Fruit fly (Drosophila melanogaster) whole organism, embryonic: ENCODE data around the gene CG6785.
A peak's percentile ranks its signal among the peaks of the same experiment; 100 is the strongest.

Experiments
- Ada2b ChIP-seq: fragments of 200-800 bp; sonication (Bioruptor generic); IDR thresholded peaks from 2 replicates; pipeline ENCODE4 v1.3.6; 2022; ENCODE audit warnings: missing biosample characterization, missing genetic modification characterization
- B-H2 ChIP-seq: fragments of 200-800 bp; sonication (Bioruptor generic); optimal IDR thresholded peaks from 2 replicates; lab custom pipeline; 2018; ENCODE audit warnings: missing biosample characterization, mild to moderate bottlenecking, missing genetic modification characterization
- CG10147 ChIP-seq: fragments of 200-800 bp; sonication (Bioruptor generic); optimal IDR thresholded peaks from 2 replicates; lab custom pipeline; 2019; ENCODE audit warnings: missing biosample characterization, mild to moderate bottlenecking, missing genetic modification characterization, moderate library complexity
- CG10959 ChIP-seq: fragments of 200-800 bp; sonication (Bioruptor generic); IDR thresholded peaks from 2 replicates; pipeline ENCODE4 v1.3.6; 2022; ENCODE audit warnings: missing biosample characterization, missing genetic modification characterization
- CG11398 ChIP-seq: fragments of 200-800 bp; sonication (Bioruptor generic); optimal IDR thresholded peaks from 2 replicates; lab custom pipeline; 2016; ENCODE audit warnings: missing biosample characterization, missing genetic modification characterization
- CG1647 ChIP-seq: fragments of 200-800 bp; sonication (Bioruptor generic); optimal IDR thresholded peaks from 3 replicates; lab custom pipeline; 2016; ENCODE audit warnings: missing biosample characterization, missing genetic modification characterization
- CG17829 ChIP-seq: fragments of 200-800 bp; optimal IDR thresholded peaks from 2 replicates; lab custom pipeline; 2019; ENCODE audit warnings: missing biosample characterization, mild to moderate bottlenecking, missing genetic modification characterization, moderate library complexity
- CG18619 ChIP-seq: fragments of 200-800 bp; sonication (Bioruptor generic); optimal IDR thresholded peaks from 3 replicates; lab custom pipeline; 2017; ENCODE audit warnings: missing biosample characterization, mild to moderate bottlenecking, missing genetic modification characterization
- CG18764 ChIP-seq: fragments of 200-800 bp; sonication (Bioruptor generic); optimal IDR thresholded peaks from 3 replicates; lab custom pipeline; 2016; ENCODE audit warnings: missing biosample characterization, missing genetic modification characterization
- CG2202 ChIP-seq: fragments of 200-800 bp; sonication (Bioruptor generic); optimal IDR thresholded peaks from 2 replicates; lab custom pipeline; 2018; ENCODE audit warnings: missing biosample characterization, mild to moderate bottlenecking, missing genetic modification characterization
- CG32532 ChIP-seq: fragments of 200-800 bp; sonication (Bioruptor generic); IDR thresholded peaks from 2 replicates; pipeline ENCODE4 v1.3.6; 2022; ENCODE audit warnings: missing biosample characterization, missing genetic modification characterization
- CG32772 ChIP-seq: fragments of 200-800 bp; sonication (Bioruptor generic); IDR thresholded peaks from 2 replicates; pipeline ENCODE4 v1.3.6; 2022; ENCODE audit warnings: missing biosample characterization, missing genetic modification characterization
- CG43689 ChIP-seq: fragments of 200-800 bp; sonication (Bioruptor generic); IDR thresholded peaks from 2 replicates; pipeline ENCODE4 v1.3.6; 2022; ENCODE audit warnings: missing biosample characterization, missing genetic modification characterization
- CG4424 ChIP-seq: fragments of 200-800 bp; sonication (Bioruptor generic); optimal IDR thresholded peaks from 3 replicates; lab custom pipeline; 2016; ENCODE audit warnings: missing biosample characterization, missing genetic modification characterization
- CG4820 ChIP-seq: fragments of 200-800 bp; sonication (Bioruptor generic); optimal IDR thresholded peaks from 3 replicates; lab custom pipeline; 2016; ENCODE audit warnings: missing biosample characterization, missing genetic modification characterization
- CG6683 ChIP-seq: fragments of 200-800 bp; sonication (Bioruptor generic); optimal IDR thresholded peaks from 2 replicates; lab custom pipeline; 2017; ENCODE audit warnings: missing biosample characterization, mild to moderate bottlenecking, missing genetic modification characterization, missing genetic modification reagents
- CG6689 ChIP-seq: fragments of 200-800 bp; sonication (Bioruptor generic); IDR thresholded peaks from 2 replicates; pipeline ENCODE4 v1.3.6; 2022; ENCODE audit warnings: missing biosample characterization, missing genetic modification characterization
- CG8944 ChIP-seq: fragments of 200-800 bp; sonication (Bioruptor generic); optimal IDR thresholded peaks from 3 replicates; lab custom pipeline; 2016; ENCODE audit warnings: missing biosample characterization, missing genetic modification characterization
- Ets97D ChIP-seq: fragments of 200-800 bp; sonication (Bioruptor generic); optimal IDR thresholded peaks from 3 replicates; lab custom pipeline; 2016; ENCODE audit warnings: missing biosample characterization, missing genetic modification characterization
- GATAe ChIP-seq: fragments of 200-800 bp; sonication (Bioruptor generic); conservative IDR thresholded peaks from 2 replicates; pipeline ENCODE4 v1.3.6; 2022; ENCODE audit warnings: missing biosample characterization, missing genetic modification characterization
- HHEX ChIP-seq: fragments of 200-800 bp; sonication (Bioruptor generic); optimal IDR thresholded peaks from 3 replicates; lab custom pipeline; 2017; ENCODE audit warnings: missing biosample characterization, mild to moderate bottlenecking, missing genetic modification characterization, missing genetic modification reagents
- HLH4C ChIP-seq: fragments of 200-800 bp; sonication (Bioruptor generic); IDR thresholded peaks from 3 replicates; pipeline ENCODE4 v1.3.6; 2022; ENCODE audit warnings: missing biosample characterization, missing genetic modification characterization; ENCODE audit not compliant: partially characterized antibody
- Hmr ChIP-seq: fragments of 200-800 bp; sonication (Bioruptor generic); optimal IDR thresholded peaks from 3 replicates; lab custom pipeline; 2017; ENCODE audit warnings: mild to moderate bottlenecking, missing biosample characterization, missing genetic modification reagents, missing genetic modification characterization
- Mes4 ChIP-seq: fragments of 200-800 bp; sonication (Bioruptor generic); optimal IDR thresholded peaks from 2 replicates; lab custom pipeline; 2016; ENCODE audit warnings: missing biosample characterization, missing genetic modification characterization
- Neu2 ChIP-seq: fragments of 200-800 bp; sonication (Bioruptor generic); optimal IDR thresholded peaks from 3 replicates; lab custom pipeline; 2016; ENCODE audit warnings: missing biosample characterization, missing genetic modification characterization, borderline replicate concordance
- Nf-YB ChIP-seq: fragments of 200-800 bp; sonication (Bioruptor generic); optimal IDR thresholded peaks from 3 replicates; lab custom pipeline; 2019; ENCODE audit warnings: missing biosample characterization, mild to moderate bottlenecking, missing genetic modification characterization, moderate library complexity
- PHDP ChIP-seq: fragments of 200-800 bp; sonication (Bioruptor generic); optimal IDR thresholded peaks from 3 replicates; lab custom pipeline; 2018; ENCODE audit warnings: missing biosample characterization, mild to moderate bottlenecking, missing genetic modification characterization, moderate library complexity
- Rx ChIP-seq: fragments of 200-800 bp; sonication (Bioruptor generic); IDR thresholded peaks from 2 replicates; pipeline ENCODE4 v1.3.6; 2022; ENCODE audit warnings: missing biosample characterization, missing genetic modification characterization
- Six4 ChIP-seq: fragments of 200-800 bp; sonication (Bioruptor generic); optimal IDR thresholded peaks from 2 replicates; lab custom pipeline; 2016; ENCODE audit warnings: missing biosample characterization, missing genetic modification characterization
- Xbp1 ChIP-seq: fragments of 200-800 bp; sonication (Bioruptor generic); optimal IDR thresholded peaks from 3 replicates; lab custom pipeline; 2016; ENCODE audit warnings: missing biosample characterization, mild to moderate bottlenecking, missing genetic modification characterization
- ara ChIP-seq: fragments of 200-800 bp; sonication (Bioruptor generic); IDR thresholded peaks from 2 replicates; pipeline ENCODE4 v1.3.6; 2022; ENCODE audit warnings: missing biosample characterization, missing genetic modification characterization
- cato ChIP-seq: fragments of 200-800 bp; sonication (Bioruptor generic); optimal IDR thresholded peaks from 2 replicates; lab custom pipeline; 2016; ENCODE audit warnings: missing biosample characterization, missing genetic modification characterization, borderline replicate concordance
- chif ChIP-seq, 2 experiments: fragments of 200-800 bp; sonication (Bioruptor generic); optimal IDR thresholded peaks; 3 replicates each; lab custom pipeline; 2016; ENCODE audit warnings: missing biosample characterization in 2 of 2, missing genetic modification characterization in 2 of 2
- eyg ChIP-seq: fragments of 200-800 bp; sonication (Bioruptor generic); optimal IDR thresholded peaks from 3 replicates; lab custom pipeline; 2016; ENCODE audit warnings: missing biosample characterization, missing genetic modification characterization
- gcm ChIP-seq: fragments of 200-800 bp; sonication (Bioruptor generic); optimal IDR thresholded peaks from 2 replicates; lab custom pipeline; 2019; ENCODE audit warnings: missing biosample characterization, mild to moderate bottlenecking, missing genetic modification characterization, moderate library complexity
- hbn ChIP-seq: fragments of 200-800 bp; sonication (Bioruptor generic); IDR thresholded peaks from 2 replicates; pipeline ENCODE4 v1.3.6; 2022; ENCODE audit warnings: missing biosample characterization, missing genetic modification characterization; ENCODE audit not compliant: partially characterized antibody
- hkb ChIP-seq, 2 experiments: fragments of 200-800 bp in 1 of 2; fragments of >200 bp in 1 of 2; sonication (Bioruptor generic) in 1 of 2; IDR thresholded peaks in 1 of 2; optimal IDR thresholded peaks in 1 of 2; 2 replicates each; pipeline versions ENCODE4 v1.3.6 to Lab custom; 2017 to 2022; ENCODE audit warnings: missing biosample characterization in 1 of 2, missing genetic modification characterization in 1 of 2
- jing ChIP-seq: fragments of 200-800 bp; sonication (Bioruptor generic); optimal IDR thresholded peaks from 2 replicates; lab custom pipeline; 2018; ENCODE audit warnings: missing biosample characterization, mild to moderate bottlenecking, missing genetic modification characterization
- jumu ChIP-seq: fragments of 200-800 bp; sonication (Bioruptor generic); optimal IDR thresholded peaks from 3 replicates; lab custom pipeline; 2016; ENCODE audit warnings: missing biosample characterization, missing genetic modification characterization
- kah ChIP-seq: fragments of 200-800 bp; sonication (Bioruptor generic); optimal IDR thresholded peaks from 2 replicates; lab custom pipeline; 2018; ENCODE audit warnings: missing biosample characterization, mild to moderate bottlenecking, missing genetic modification characterization
- kay ChIP-seq: fragments of 200-800 bp; sonication (Bioruptor generic); optimal IDR thresholded peaks from 2 replicates; lab custom pipeline; 2016; ENCODE audit warnings: missing biosample characterization, missing genetic modification characterization
- lilli ChIP-seq: fragments of 200-800 bp; sonication (Bioruptor generic); optimal IDR thresholded peaks from 3 replicates; lab custom pipeline; 2016; ENCODE audit warnings: missing biosample characterization, missing genetic modification characterization
- schlank ChIP-seq: fragments of 200-800 bp; sonication (Bioruptor generic); optimal IDR thresholded peaks from 2 replicates; lab custom pipeline; 2018; ENCODE audit warnings: missing biosample characterization, mild to moderate bottlenecking, missing genetic modification characterization
- sim ChIP-seq: fragments of 200-800 bp; sonication (Bioruptor generic); IDR thresholded peaks from 2 replicates; pipeline ENCODE4 v1.3.6; 2022; ENCODE audit warnings: missing biosample characterization, missing genetic modification characterization
- sisA ChIP-seq: fragments of 200-800 bp; sonication (Bioruptor generic); IDR thresholded peaks from 2 replicates; pipeline ENCODE4 v1.3.6; 2022; ENCODE audit warnings: missing biosample characterization, missing genetic modification characterization
- slou ChIP-seq: fragments of 200-800 bp; sonication (Bioruptor generic); optimal IDR thresholded peaks from 3 replicates; lab custom pipeline; 2016; ENCODE audit warnings: missing biosample characterization, missing genetic modification characterization
- slp2 ChIP-seq: fragments of 200-800 bp; sonication (Bioruptor generic); optimal IDR thresholded peaks from 2 replicates; lab custom pipeline; 2016; ENCODE audit warnings: missing biosample characterization, missing genetic modification characterization
- tgo ChIP-seq: fragments of 200-800 bp; sonication (Bioruptor generic); IDR thresholded peaks from 3 replicates; pipeline ENCODE4 v1.3.6; 2022; ENCODE audit warnings: missing biosample characterization, missing genetic modification characterization
- twi ChIP-seq: fragments of 200-800 bp; optimal IDR thresholded peaks from 2 replicates; lab custom pipeline; 2019; ENCODE audit warnings: missing biosample characterization, mild to moderate bottlenecking, missing genetic modification characterization, moderate library complexity
- unc-4 ChIP-seq: fragments of 200-800 bp; sonication (Bioruptor generic); IDR thresholded peaks from 2 replicates; pipeline ENCODE4 v1.3.6; 2022; ENCODE audit warnings: missing biosample characterization, missing genetic modification characterization; ENCODE audit not compliant: partially characterized antibody
- zen2 ChIP-seq: fragments of 200-800 bp; sonication (Bioruptor generic); IDR thresholded peaks from 3 replicates; pipeline ENCODE4 v1.3.6; 2022; ENCODE audit warnings: missing biosample characterization, missing genetic modification characterization; ENCODE audit not compliant: partially characterized antibody

The CG6785 gene

dm6 chr2L:12007331-12007791, 37.6 kb downstream of the CG6785 start (continued):
- TF ChIP-seq CG10959 (GFP tag; lab: Robert Waterston, UW) (no peak), Ets97D (peak; percentile 0), CG17829 (peak; percentile 85), kah (peak; percentile 100), hkb (optimal IDR thresholded peaks at IDR 0.05; lab: Kevin White, UChicago) (peak; percentile 57), hkb (GFP tag; IDR thresholded peaks at IDR 0.05; lab: Robert Waterston, UW) (no peak), Mes4 (peak; percentile 44), CG4424 (no peak), schlank (no peak), tgo (GFP tag; lab: Robert Waterston, UW) (no peak), lilli (GFP tag; lab: Kevin White, UChicago) (no peak), CG1647 (GFP tag; lab: Kevin White, UChicago) (peak; percentile 24), CG6683 (GFP tag; lab: Kevin White, UChicago) (no peak), gcm (GFP tag; lab: Kevin White, UChicago) (peak; percentile 79), CG18619 (peak; percentile 29), Neu2 (no peak), jing (no peak), slou (GFP tag; lab: Kevin White, UChicago) (no peak), eyg (GFP tag; lab: Kevin White, UChicago) (no peak), unc-4 (GFP tag; lab: Robert Waterston, UW) (no peak), hbn (no peak), CG32772 (GFP tag; lab: Robert Waterston, UW) (no peak), PHDP (peak; percentile 49), Ada2b (GFP tag; lab: Robert Waterston, UW) (no peak), jumu (GFP tag; lab: Kevin White, UChicago) (peak; percentile 44), chif (GFP tag; optimal IDR thresholded peaks at IDR 0.05; lab: Kevin White, UChicago) (no peak), Rx (GFP tag; lab: Robert Waterston, UW) (no peak), sim (no peak), Xbp1 (peak; percentile 33), ara (GFP tag; lab: Robert Waterston, UW) (no peak), CG6689 (GFP tag; lab: Robert Waterston, UW) (no peak), CG32532 (GFP tag; lab: Robert Waterston, UW) (no peak), CG10147 (no peak), twi (tag; lab: Kevin White, UChicago) (peak; percentile 60), HLH4C (GFP tag; lab: Robert Waterston, UW) (no peak), cato (GFP tag; lab: Kevin White, UChicago) (no peak), CG11398 (no peak), GATAe (GFP tag; lab: Robert Waterston, UW) (no peak), slp2 (no peak), zen2 (GFP tag; lab: Robert Waterston, UW) (no peak), B-H2 (peak; percentile 92), CG2202 (tag; lab: Kevin White, UChicago) (no peak), CG8944 (GFP tag; lab: Kevin White, UChicago) (no peak), CG18764 (GFP tag; lab: Kevin White, UChicago) (peak; percentile 56), Six4 (GFP tag; lab: Kevin White, UChicago) (no peak), kay (GFP tag; lab: Kevin White, UChicago) (peak; percentile 89), Nf-YB (peak; percentile 94), HHEX (GFP tag; lab: Kevin White, UChicago) (peak; percentile 51), sisA (GFP tag; lab: Robert Waterston, UW) (no peak), CG4820 (GFP tag; lab: Kevin White, UChicago) (no peak), CG43689 (no peak), Hmr (GFP tag; lab: Kevin White, UChicago) (peak; percentile 94)
